Fruit fly (Drosophila melanogaster) whole organism: ENCODE data around the gene CG13123.

ENCODE experiments used
- CG8478 ChIP-seq: fragments of >200 bp; optimal IDR thresholded peaks from 2 replicates; lab custom pipeline; 2018; ENCODE audit warnings: inconsistent platforms
- Dll ChIP-seq: fragments of >200 bp; optimal IDR thresholded peaks from 2 replicates; lab custom pipeline; 2017
- EcR ChIP-seq, 2 experiments: fragments of >200 bp; optimal IDR thresholded peaks; 2 replicates each; lab custom pipeline; 2017; ENCODE audit warnings: missing biosample characterization in 2 of 2, missing genetic modification characterization in 2 of 2, missing genetic modification reagents in 2 of 2
- pan ChIP-seq: fragments of >200 bp; optimal IDR thresholded peaks from 2 replicates; lab custom pipeline; 2017
- psq ChIP-seq: fragments of >200 bp; optimal IDR thresholded peaks from 2 replicates; lab custom pipeline; 2017
- usp ChIP-seq: fragments of >200 bp; optimal IDR thresholded peaks from 2 replicates; lab custom pipeline; 2017; ENCODE audit warnings: missing biosample characterization, missing genetic modification characterization, mixed read lengths

- TF ChIP-seq usp (GFP tag; lab: Kevin White, UChicago) (no peak), pan (lab: Kevin White, UChicago) (no peak), psq (lab: Kevin White, UChicago) (no peak), CG8478 (lab: Kevin White, UChicago) (no peak), EcR (GFP tag; optimal IDR thresholded peaks at IDR 0.05; lab: Kevin White, UChicago) (peak in 1 of 2 experiments; percentile 14), Dll (lab: Kevin White, UChicago) (no peak)
These were observed 6.9 kb downstream of the CG13123 start for dm6 chr2L:9785917-9786432.
